Worm (Caenorhabditis elegans) whole organism, L1 larva: Measurements from ENCODE around the gene W04D2.4.

Source experiments
- F16B12.6 ChIP-seq: fragments of 150-350 bp; optimal IDR thresholded peaks from 2 replicates; lab custom pipeline; 2014; ENCODE audit warnings: missing biosample characterization, missing genetic modification characterization
- Y116A8C.19 ChIP-seq: sonication (generic microtip); optimal IDR thresholded peaks from 2 replicates; lab custom pipeline; 2016; ENCODE audit warnings: missing compliant biosample characterization, missing genetic modification characterization, borderline replicate concordance
- alr-1 ChIP-seq: fragments of 200-800 bp; sonication (Bioruptor generic); optimal IDR thresholded peaks from 2 replicates; lab custom pipeline; 2018; ENCODE audit warnings: borderline replicate concordance, mild to moderate bottlenecking, missing genetic modification characterization, missing compliant biosample characterization
- blmp-1 ChIP-seq: fragments of 150-350 bp; optimal IDR thresholded peaks from 2 replicates; lab custom pipeline; 2014; ENCODE audit warnings: missing biosample characterization, missing genetic modification characterization
- ceh-63 ChIP-seq: fragments of 200-800 bp; sonication (Bioruptor generic); optimal IDR thresholded peaks from 2 replicates; lab custom pipeline; 2018; ENCODE audit warnings: mild to moderate bottlenecking, missing genetic modification characterization, missing compliant biosample characterization
- ceh-8 ChIP-seq: fragments of 200-800 bp; sonication (Bioruptor generic); optimal IDR thresholded peaks from 2 replicates; lab custom pipeline; 2018; ENCODE audit warnings: mild to moderate bottlenecking, missing genetic modification characterization, moderate library complexity, missing compliant biosample characterization
- ceh-82 ChIP-seq, 3 experiments: fragments of 150-350 bp in 1 of 3; sonication (generic microtip) in 2 of 3; optimal IDR thresholded peaks; 2 replicates each; lab custom pipeline; 2014 to 2017; ENCODE audit warnings: missing biosample characterization in 3 of 3, missing genetic modification characterization in 3 of 3
- ceh-88 ChIP-seq: fragments of 200-800 bp; sonication (Bioruptor generic); IDR thresholded peaks from 2 replicates; pipeline ENCODE4 v1.3.6; 2022; ENCODE audit warnings: missing genetic modification characterization, missing compliant biosample characterization
- ceh-90 ChIP-seq: sonication (generic microtip); optimal IDR thresholded peaks from 2 replicates; lab custom pipeline; 2016; ENCODE audit warnings: missing genetic modification characterization, missing compliant biosample characterization
- ces-1 ChIP-seq: fragments of 150-350 bp; optimal IDR thresholded peaks from 2 replicates; lab custom pipeline; 2014; ENCODE audit warnings: missing biosample characterization, missing genetic modification reagents, missing genetic modification characterization
- dpl-1 ChIP-seq, 3 experiments: fragments of 150-350 bp in 2 of 3; sonication (generic microtip) in 1 of 3; optimal IDR thresholded peaks; 2 replicates each; lab custom pipeline; 2014 to 2017; ENCODE audit warnings: missing biosample characterization in 3 of 3, missing genetic modification characterization in 3 of 3, missing genetic modification reagents in 3 of 3
- dsc-1 ChIP-seq: sonication (generic microtip); optimal IDR thresholded peaks from 2 replicates; lab custom pipeline; 2016; ENCODE audit warnings: mild to moderate bottlenecking, missing genetic modification characterization, missing compliant biosample characterization
- efl-1 ChIP-seq, 4 experiments: fragments of 150-350 bp; optimal IDR thresholded peaks in 3 of 4; peaks in 1 of 4; 1 replicate in 1 of 4; 2 replicates in 3 of 4; lab custom pipeline; 2014; ENCODE audit warnings: missing biosample characterization in 2 of 4, missing genetic modification characterization in 2 of 4, missing genetic modification reagents in 2 of 4
- efl-3 ChIP-seq: fragments of 200-800 bp; sonication (Bioruptor generic); optimal IDR thresholded peaks from 2 replicates; lab custom pipeline; 2018; ENCODE audit warnings: mild to moderate bottlenecking, missing genetic modification characterization, missing compliant biosample characterization
- egl-13 ChIP-seq: sonication (generic microtip); optimal IDR thresholded peaks from 2 replicates; lab custom pipeline; 2016; ENCODE audit warnings: missing genotype, missing genetic modification reagents, missing genetic modification characterization, missing compliant biosample characterization
- elt-3 ChIP-seq, 6 experiments: fragments of 150-350 bp in 1 of 6; sonication (generic microtip); optimal IDR thresholded peaks; 2 replicates each; lab custom pipeline; 2017 to 2018; ENCODE audit warnings: missing biosample characterization in 6 of 6, missing genetic modification characterization in 6 of 6, inconsistent platforms in 1 of 6
- fkh-10 ChIP-seq: sonication (generic microtip); optimal IDR thresholded peaks from 2 replicates; lab custom pipeline; 2017; ENCODE audit warnings: missing biosample characterization, missing genetic modification reagents, missing genetic modification characterization
- fkh-4 ChIP-seq: sonication (generic microtip); optimal IDR thresholded peaks from 2 replicates; lab custom pipeline; 2016; ENCODE audit warnings: missing compliant biosample characterization, missing genetic modification characterization, borderline replicate concordance
- fkh-8 ChIP-seq: sonication (generic microtip); optimal IDR thresholded peaks from 2 replicates; lab custom pipeline; 2016; ENCODE audit warnings: mild to moderate bottlenecking, missing genetic modification characterization, missing compliant biosample characterization
- fos-1 ChIP-seq: fragments of 150-350 bp; optimal IDR thresholded peaks from 2 replicates; lab custom pipeline; 2014; ENCODE audit warnings: missing biosample characterization, missing genetic modification characterization
- lin-14 ChIP-seq: fragments of 200-800 bp; sonication (Bioruptor generic); optimal IDR thresholded peaks from 2 replicates; lab custom pipeline; 2018; ENCODE audit warnings: mild to moderate bottlenecking, missing genetic modification characterization, moderate library complexity, missing compliant biosample characterization
- lir-3 ChIP-seq: sonication (generic microtip); optimal IDR thresholded peaks from 2 replicates; lab custom pipeline; 2016; ENCODE audit warnings: mild to moderate bottlenecking, missing genetic modification characterization, moderate library complexity, missing compliant biosample characterization; ENCODE audit not compliant: poor library complexity
- lsy-2 ChIP-seq, 2 experiments: fragments of 150-350 bp; optimal IDR thresholded peaks; 2 replicates each; lab custom pipeline; 2014; ENCODE audit warnings: missing biosample characterization in 2 of 2, missing genetic modification characterization in 2 of 2
- mab-9 ChIP-seq: fragments of 200-800 bp; sonication (Bioruptor generic); IDR thresholded peaks from 2 replicates; pipeline ENCODE4 v1.3.6; 2022; ENCODE audit warnings: missing genetic modification reagents, missing genetic modification characterization, missing compliant biosample characterization
- mdl-1 ChIP-seq, 2 experiments: fragments of 150-350 bp; optimal IDR thresholded peaks; 2 replicates each; lab custom pipeline; 2014 to 2017; ENCODE audit warnings: missing biosample characterization in 2 of 2, missing genetic modification characterization in 2 of 2, inconsistent platforms in 1 of 2
- mef-2 ChIP-seq: fragments of 150-350 bp; optimal IDR thresholded peaks from 2 replicates; lab custom pipeline; 2014; ENCODE audit warnings: missing biosample characterization, missing genetic modification characterization
- mep-1 ChIP-seq: fragments of 150-350 bp; optimal IDR thresholded peaks from 2 replicates; lab custom pipeline; 2014; ENCODE audit warnings: missing biosample characterization, missing genetic modification characterization
- nhr-11 ChIP-seq: fragments of 150-350 bp; optimal IDR thresholded peaks from 2 replicates; lab custom pipeline; 2014; ENCODE audit warnings: missing biosample characterization, missing genetic modification characterization
- nhr-12 ChIP-seq: sonication (generic microtip); optimal IDR thresholded peaks from 2 replicates; lab custom pipeline; 2017; ENCODE audit warnings: missing biosample characterization, missing genetic modification characterization
- nhr-19 ChIP-seq: fragments of 200-800 bp; sonication (Bioruptor generic); conservative IDR thresholded peaks from 2 replicates; pipeline ENCODE4 v1.3.6; 2022; ENCODE audit warnings: missing genetic modification characterization, missing compliant biosample characterization
- nhr-47 ChIP-seq: sonication (generic microtip); optimal IDR thresholded peaks from 2 replicates; lab custom pipeline; 2016; ENCODE audit warnings: mild to moderate bottlenecking, missing genetic modification characterization, moderate library complexity, missing compliant biosample characterization
- nhr-71 ChIP-seq: sonication (generic microtip); optimal IDR thresholded peaks from 2 replicates; lab custom pipeline; 2016; ENCODE audit warnings: mild to moderate bottlenecking, missing genetic modification characterization, moderate library complexity, missing compliant biosample characterization
- nhr-85 ChIP-seq: sonication (generic microtip); peaks from one replicate; lab custom pipeline; 2016; ENCODE audit warnings: missing genetic modification characterization, inconsistent platforms, missing compliant biosample characterization
- nhr-90 ChIP-seq: sonication (generic microtip); optimal IDR thresholded peaks from 2 replicates; lab custom pipeline; 2016; ENCODE audit warnings: mild to moderate bottlenecking, missing genetic modification characterization, missing compliant biosample characterization; ENCODE audit not compliant: poor library complexity
- pax-3 ChIP-seq: fragments of 200-800 bp; sonication (Bioruptor generic); optimal IDR thresholded peaks from 2 replicates; lab custom pipeline; 2018; ENCODE audit warnings: mild to moderate bottlenecking, missing genetic modification characterization, moderate library complexity, missing compliant biosample characterization
- pqm-1 ChIP-seq: sonication (generic microtip); optimal IDR thresholded peaks from 3 replicates; lab custom pipeline; 2017; ENCODE audit warnings: missing biosample characterization, missing genetic modification characterization
- rnt-1 ChIP-seq: sonication (generic microtip); optimal IDR thresholded peaks from 2 replicates; lab custom pipeline; 2016; ENCODE audit warnings: mild to moderate bottlenecking, missing genetic modification characterization, moderate library complexity, missing compliant biosample characterization
- snpc-4 ChIP-seq: fragments of 150-350 bp; optimal IDR thresholded peaks from 2 replicates; lab custom pipeline; 2014; ENCODE audit warnings: missing biosample characterization, missing genetic modification characterization
- sptf-1 ChIP-seq: fragments of 150-350 bp; optimal IDR thresholded peaks from 2 replicates; lab custom pipeline; 2014; ENCODE audit warnings: missing biosample characterization, missing genetic modification characterization
- swsn-7 ChIP-seq: sonication (generic microtip); optimal IDR thresholded peaks from 2 replicates; lab custom pipeline; 2016; ENCODE audit warnings: missing genetic modification characterization, missing compliant biosample characterization
- tbx-2 ChIP-seq: sonication (generic microtip); optimal IDR thresholded peaks from 2 replicates; lab custom pipeline; 2016; ENCODE audit warnings: missing genetic modification characterization, missing compliant biosample characterization
- unc-130 ChIP-seq: fragments of 150-350 bp; optimal IDR thresholded peaks from 2 replicates; lab custom pipeline; 2017; ENCODE audit warnings: missing biosample characterization, missing genetic modification characterization, inconsistent platforms
- unc-30 ChIP-seq: sonication (generic microtip); optimal IDR thresholded peaks from 2 replicates; lab custom pipeline; 2017; ENCODE audit warnings: missing biosample characterization, missing genetic modification characterization
- unc-62 ChIP-seq: fragments of 150-350 bp; optimal IDR thresholded peaks from 2 replicates; lab custom pipeline; 2014; ENCODE audit warnings: missing biosample characterization, missing genetic modification reagents, missing genetic modification characterization
- unc-86 ChIP-seq: sonication (generic microtip); optimal IDR thresholded peaks from 2 replicates; lab custom pipeline; 2016; ENCODE audit warnings: missing genetic modification characterization, missing compliant biosample characterization
- unc-98 ChIP-seq: fragments of 200-800 bp; sonication (Bioruptor generic); IDR thresholded peaks from 2 replicates; pipeline ENCODE4 v1.3.6; 2022; ENCODE audit warnings: missing genetic modification characterization, missing compliant biosample characterization
- zag-1 ChIP-seq: fragments of 150-350 bp; optimal IDR thresholded peaks from 2 replicates; lab custom pipeline; 2014; ENCODE audit warnings: missing biosample characterization, missing genetic modification characterization
- zip-4 ChIP-seq: fragments of 200-800 bp; sonication (Bioruptor generic); optimal IDR thresholded peaks from 2 replicates; lab custom pipeline; 2018; ENCODE audit warnings: mild to moderate bottlenecking, missing genetic modification characterization, moderate library complexity, missing compliant biosample characterization
- ztf-11 ChIP-seq, 2 experiments: sonication (generic microtip); optimal IDR thresholded peaks; 2 replicates each; lab custom pipeline; 2016 to 2017; ENCODE audit warnings: missing genetic modification characterization in 2 of 2, missing biosample characterization in 1 of 2, missing compliant biosample characterization in 1 of 2
- ztf-4 ChIP-seq: fragments of 150-350 bp; optimal IDR thresholded peaks from 2 replicates; lab custom pipeline; 2014; ENCODE audit warnings: missing biosample characterization, missing genetic modification characterization

W04D2.4 gene

DNA sequence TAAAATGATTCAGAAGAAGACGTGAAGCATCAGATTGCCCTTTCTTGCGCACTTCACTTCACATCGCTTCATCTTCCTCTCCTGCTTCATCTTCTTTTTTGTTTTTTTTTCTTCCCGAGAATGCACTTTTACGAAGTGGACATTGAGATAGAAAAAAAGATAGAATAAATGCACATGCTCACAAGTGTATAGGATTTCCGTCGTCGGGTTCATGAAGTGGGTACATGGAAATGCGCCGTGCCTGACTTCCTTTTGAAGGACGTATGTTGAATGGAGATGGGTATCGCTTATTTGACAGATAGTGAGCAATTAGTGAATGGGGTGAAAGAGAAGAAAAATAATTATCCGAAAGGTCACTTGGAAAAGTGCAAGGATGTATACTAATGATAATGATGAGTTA is 32.6 kb upstream of the W04D2.4 start:
- TF ChIP-seq snpc-4 (tag; lab: Kevin White, UChicago) (no peak), F16B12.6 (tag; lab: Kevin White, UChicago) (no peak), unc-30 (tag; lab: Kevin White, UChicago) (no peak), swsn-7 (tag; lab: Kevin White, UChicago) (peak; percentile 18), ceh-63 (GFP tag; lab: Kevin White, UChicago) (no peak), alr-1 (tag; lab: Kevin White, UChicago) (no peak), tbx-2 (peak; percentile 20), mab-9 (GFP tag; lab: Robert Waterston, UW) (no peak), lsy-2 (tag; optimal IDR thresholded peaks at IDR 0.05; lab: Kevin White, UChicago) (peak in 1 of 2 experiments; percentile 33), mef-2 (tag; lab: Kevin White, UChicago) (no peak), unc-62 (GFP tag; lab: Kevin White, UChicago) (no peak), efl-1 (optimal IDR thresholded peaks at IDR 0.05; lab: Kevin White, UChicago) (no peak), efl-1 (GFP tag; optimal IDR thresholded peaks at IDR 0.05 in 1 of 2; lab: Kevin White, UChicago) (peak in 1 of 2 experiments; percentile 87), zip-4 (no peak), ztf-4 (tag; lab: Kevin White, UChicago) (no peak), fkh-10 (peak; percentile 94), sptf-1 (no peak), fkh-8 (tag; lab: Kevin White, UChicago) (peak; percentile 16), ceh-88 (GFP tag; lab: Robert Waterston, UW) (no peak), unc-86 (tag; lab: Kevin White, UChicago) (peak; percentile 70), nhr-71 (tag; lab: Kevin White, UChicago) (peak; percentile 40), nhr-11 (no peak), fos-1 (tag; lab: Kevin White, UChicago) (no peak), nhr-90 (tag; lab: Kevin White, UChicago) (no peak), ces-1 (GFP tag; lab: Kevin White, UChicago) (no peak), nhr-47 (tag; lab: Kevin White, UChicago) (peak; percentile 44), pax-3 (no peak), ceh-82 (tag; optimal IDR thresholded peaks at IDR 0.05; lab: Kevin White, UChicago) (peak in 1 of 3 experiments; percentile 25), ztf-11 (tag; optimal IDR thresholded peaks at IDR 0.05; lab: Kevin White, UChicago) (no peak), dpl-1 (GFP tag; optimal IDR thresholded peaks at IDR 0.05; lab: Kevin White, UChicago) (no peak), ceh-8 (no peak), blmp-1 (peak; percentile 6), mep-1 (tag; lab: Kevin White, UChicago) (peak; percentile 45), Y116A8C.19 (tag; lab: Kevin White, UChicago) (no peak), lir-3 (tag; lab: Kevin White, UChicago) (no peak), unc-130 (tag; lab: Kevin White, UChicago) (no peak), pqm-1 (tag; lab: Kevin White, UChicago) (no peak), rnt-1 (tag; lab: Kevin White, UChicago) (no peak), egl-13 (tag; lab: Kevin White, UChicago) (peak; percentile 62), lin-14 (GFP tag; lab: Kevin White, UChicago) (peak; percentile 88)

DNA sequence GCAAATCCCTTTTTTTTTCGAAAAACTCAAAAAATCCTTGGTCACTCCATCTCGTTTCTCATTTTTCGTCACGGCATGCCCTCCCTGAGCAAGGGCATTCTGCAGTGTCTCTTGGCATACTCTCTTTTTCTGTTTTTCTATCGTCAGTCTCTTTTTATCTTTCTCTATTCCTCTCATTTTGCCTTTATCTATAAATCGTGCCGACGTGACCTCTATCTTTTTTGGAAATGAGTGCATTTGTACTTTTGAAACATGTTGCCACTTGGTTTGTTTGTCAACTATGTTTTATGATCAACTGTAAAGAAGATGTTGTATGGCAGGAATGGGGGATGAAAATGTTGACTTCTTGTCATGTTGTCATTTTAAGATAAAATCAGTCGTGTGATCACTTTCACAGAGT is 31.4 kb upstream of the W04D2.4 start:
- TF ChIP-seq ceh-90 (tag; lab: Kevin White, UChicago) (no peak), nhr-71 (tag; lab: Kevin White, UChicago) (peak; percentile 77), pax-3 (no peak), nhr-19 (GFP tag; lab: Robert Waterston, UW) (peak; percentile 43), mep-1 (tag; lab: Kevin White, UChicago) (peak; percentile 72), tbx-2 (peak; percentile 50), nhr-12 (tag; lab: Kevin White, UChicago) (no peak), lir-3 (tag; lab: Kevin White, UChicago) (no peak), elt-3 (tag; optimal IDR thresholded peaks at IDR 0.05; lab: Kevin White, UChicago) (no peak), ceh-8 (no peak), zag-1 (tag; lab: Kevin White, UChicago) (no peak), sptf-1 (no peak), nhr-90 (tag; lab: Kevin White, UChicago) (no peak), unc-98 (GFP tag; lab: Robert Waterston, UW) (no peak), mdl-1 (tag; optimal IDR thresholded peaks at IDR 0.05; lab: Kevin White, UChicago) (no peak), zip-4 (no peak), dsc-1 (tag; lab: Kevin White, UChicago) (no peak), efl-3 (GFP tag; lab: Kevin White, UChicago) (no peak), ces-1 (GFP tag; lab: Kevin White, UChicago) (no peak), fkh-4 (tag; lab: Kevin White, UChicago) (no peak), fkh-8 (tag; lab: Kevin White, UChicago) (peak; percentile 12), swsn-7 (tag; lab: Kevin White, UChicago) (peak; percentile 39), nhr-85 (tag; lab: Kevin White, UChicago) (peak; percentile 91)
